Worm (Caenorhabditis elegans) whole organism, early embryonic: ENCODE results near the gene B0507.7.

Source experiments
- ama-1 ChIP-seq: fragments of 150-350 bp; optimal IDR thresholded peaks from 2 replicates; lab custom pipeline; 2014
- ceh-13 ChIP-seq: fragments of 200-800 bp; sonication (Bioruptor generic); optimal IDR thresholded peaks from 2 replicates; lab custom pipeline; 2018; ENCODE audit warnings: mild to moderate bottlenecking, missing genetic modification characterization, missing compliant biosample characterization
- ceh-36 ChIP-seq: sonication (generic microtip); optimal IDR thresholded peaks from 2 replicates; lab custom pipeline; 2016; ENCODE audit warnings: missing genetic modification characterization, inconsistent platforms, missing compliant biosample characterization
- flt-1 ChIP-seq: fragments of 200-800 bp; sonication (Bioruptor generic); IDR thresholded peaks from 2 replicates; pipeline ENCODE4 v1.3.6; 2022; ENCODE audit warnings: missing genetic modification characterization, missing compliant biosample characterization
- hmbx-1 ChIP-seq: sonication (generic microtip); optimal IDR thresholded peaks from 2 replicates; lab custom pipeline; 2016; ENCODE audit warnings: mild to moderate bottlenecking, missing genetic modification characterization, missing compliant biosample characterization
- pes-1 ChIP-seq: fragments of 200-800 bp; sonication (Bioruptor generic); IDR thresholded peaks from 2 replicates; pipeline ENCODE4 v1.3.6; 2022; ENCODE audit warnings: missing genetic modification reagents, missing genetic modification characterization, missing compliant biosample characterization
- scrt-1 ChIP-seq: fragments of 200-800 bp; sonication (Bioruptor generic); IDR thresholded peaks from 2 replicates; pipeline ENCODE4 v1.3.6; 2022; ENCODE audit warnings: missing genetic modification characterization, missing compliant biosample characterization
- sea-1 ChIP-seq: fragments of 200-800 bp; sonication (Bioruptor generic); conservative IDR thresholded peaks from 2 replicates; pipeline ENCODE4 v1.3.6; 2022; ENCODE audit warnings: missing genetic modification characterization, missing compliant biosample characterization
- tbx-11 ChIP-seq: fragments of 200-800 bp; sonication (Bioruptor generic); IDR thresholded peaks from 2 replicates; pipeline ENCODE4 v1.3.6; 2022; ENCODE audit warnings: missing genetic modification characterization, missing compliant biosample characterization
- tbx-37 ChIP-seq: fragments of 200-800 bp; sonication (Bioruptor generic); conservative IDR thresholded peaks from 2 replicates; pipeline ENCODE4 v1.3.6; 2022; ENCODE audit warnings: missing genetic modification reagents, missing genetic modification characterization, missing compliant biosample characterization
- tra-4 ChIP-seq: sonication (generic microtip); optimal IDR thresholded peaks from 2 replicates; lab custom pipeline; 2017; ENCODE audit warnings: missing genetic modification characterization, missing compliant biosample characterization

DNA sequence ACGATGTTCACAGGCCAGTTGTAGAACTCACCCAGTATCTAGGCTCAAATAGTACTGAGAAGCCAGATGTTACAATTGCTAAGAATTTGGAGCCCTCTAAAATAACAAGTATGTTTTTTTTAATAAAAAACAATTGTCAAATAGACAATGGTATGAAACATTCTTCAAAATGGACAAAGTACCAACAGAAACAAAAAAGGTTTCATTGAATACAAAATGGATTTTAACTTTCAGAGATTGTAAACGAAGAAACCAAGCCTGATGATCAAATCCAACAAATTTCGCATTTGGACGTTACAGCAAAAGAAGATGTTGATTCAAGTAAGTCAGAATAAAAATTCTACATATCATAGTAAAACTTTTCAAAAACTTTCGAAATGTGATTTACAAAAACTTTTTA is 31.4 kb downstream of the B0507.7 start, which contains the start of gene ZC196.9:
- TF ChIP-seq tra-4 (tag; lab: Kevin White, UChicago) (no peak), flt-1 (GFP tag; lab: Robert Waterston, UW) (no peak), ama-1 (no peak), tbx-37 (no peak), sea-1 (GFP tag; lab: Robert Waterston, UW) (no peak), ceh-13 (GFP tag; lab: Kevin White, UChicago) (no peak), scrt-1 (GFP tag; lab: Robert Waterston, UW) (no peak), tbx-11 (no peak), pes-1 (no peak), ceh-36 (tag; lab: Kevin White, UChicago) (no peak), hmbx-1 (tag; lab: Kevin White, UChicago) (no peak)
